Worm (Caenorhabditis elegans) whole organism, young adult: ENCODE results near the gene R08A2.2.

Experiments used
- B0261.1 ChIP-seq: sonication (generic microtip); optimal IDR thresholded peaks from 2 replicates; lab custom pipeline; 2016; ENCODE audit warnings: mild to moderate bottlenecking, missing genetic modification characterization, moderate library complexity, missing compliant biosample characterization
- B0336.3 ChIP-seq: fragments of 200-800 bp; sonication (Bioruptor generic); IDR thresholded peaks from 2 replicates; pipeline ENCODE4 v1.3.6; 2022; ENCODE audit warnings: missing genetic modification characterization, missing compliant biosample characterization
- D2030.7 ChIP-seq: fragments of 200-800 bp; sonication (Bioruptor generic); IDR thresholded peaks from 2 replicates; pipeline ENCODE4 v1.3.6; 2022; ENCODE audit warnings: missing genetic modification reagents, missing genetic modification characterization, missing compliant biosample characterization
- F22D6.2 ChIP-seq: sonication (generic microtip); optimal IDR thresholded peaks from 2 replicates; lab custom pipeline; 2016; ENCODE audit warnings: mild to moderate bottlenecking, missing genetic modification characterization, missing compliant biosample characterization
- F33H1.4 ChIP-seq: fragments of 200-800 bp; sonication (Bioruptor generic); IDR thresholded peaks from 2 replicates; pipeline ENCODE4 v1.3.6; 2022; ENCODE audit warnings: missing genetic modification reagents, missing genetic modification characterization, missing compliant biosample characterization
- K11D2.4 ChIP-seq: fragments of 200-800 bp; sonication (Bioruptor generic); IDR thresholded peaks from 2 replicates; pipeline ENCODE4 v1.3.6; 2022; ENCODE audit warnings: missing genetic modification reagents, missing genetic modification characterization, missing compliant biosample characterization
- K12H6.12 ChIP-seq: fragments of 200-800 bp; sonication (Bioruptor generic); optimal IDR thresholded peaks from 2 replicates; lab custom pipeline; 2018; ENCODE audit warnings: mild to moderate bottlenecking, missing genetic modification characterization, missing compliant biosample characterization
- T07F8.4 ChIP-seq: sonication (generic microtip); optimal IDR thresholded peaks from 2 replicates; lab custom pipeline; 2016; ENCODE audit warnings: mild to moderate bottlenecking, missing genetic modification characterization, moderate library complexity, missing compliant biosample characterization
- ZK185.1 ChIP-seq: sonication (generic microtip); optimal IDR thresholded peaks from 2 replicates; lab custom pipeline; 2016; ENCODE audit warnings: mild to moderate bottlenecking, missing genetic modification characterization, missing compliant biosample characterization; ENCODE audit not compliant: poor library complexity, severe bottlenecking
- akir-1 ChIP-seq: fragments of 200-800 bp; sonication (Bioruptor generic); optimal IDR thresholded peaks from 2 replicates; lab custom pipeline; 2018; ENCODE audit warnings: mild to moderate bottlenecking, missing genetic modification characterization, moderate library complexity, missing compliant biosample characterization
- aptf-2 ChIP-seq: fragments of 200-800 bp; sonication (Bioruptor generic); conservative IDR thresholded peaks from 2 replicates; pipeline ENCODE4 v1.3.6; 2022; ENCODE audit warnings: missing genetic modification reagents, missing genetic modification characterization, missing compliant biosample characterization
- atf-7 ChIP-seq: sonication (generic microtip); optimal IDR thresholded peaks from 2 replicates; lab custom pipeline; 2017; ENCODE audit warnings: mild to moderate bottlenecking, missing genetic modification characterization, missing compliant biosample characterization
- athp-1 ChIP-seq: sonication (generic microtip); optimal IDR thresholded peaks from 2 replicates; lab custom pipeline; 2017; ENCODE audit warnings: mild to moderate bottlenecking, missing genetic modification characterization, missing compliant biosample characterization
- ccch-3 ChIP-seq: fragments of 200-800 bp; sonication (Bioruptor generic); optimal IDR thresholded peaks from 2 replicates; lab custom pipeline; 2018; ENCODE audit warnings: mild to moderate bottlenecking, missing genetic modification characterization, missing compliant biosample characterization
- ceh-27 ChIP-seq: fragments of 200-800 bp; sonication (Bioruptor generic); optimal IDR thresholded peaks from 2 replicates; lab custom pipeline; 2018; ENCODE audit warnings: mild to moderate bottlenecking, missing genetic modification characterization, moderate library complexity, missing compliant biosample characterization
- die-1 ChIP-seq: sonication (generic microtip); optimal IDR thresholded peaks from 2 replicates; lab custom pipeline; 2016; ENCODE audit warnings: missing genotype, mild to moderate bottlenecking, missing genetic modification characterization, missing compliant biosample characterization
- egrh-3 ChIP-seq: fragments of 200-800 bp; sonication (Bioruptor generic); IDR thresholded peaks from 2 replicates; pipeline ENCODE4 v1.3.6; 2022; ENCODE audit warnings: missing genetic modification reagents, missing genetic modification characterization, missing compliant biosample characterization
- fkh-3 ChIP-seq: sonication (generic microtip); optimal IDR thresholded peaks from 2 replicates; lab custom pipeline; 2016; ENCODE audit warnings: mild to moderate bottlenecking, missing genetic modification characterization, missing compliant biosample characterization
- hmg-20 ChIP-seq: fragments of 200-800 bp; sonication (Bioruptor generic); IDR thresholded peaks from 2 replicates; pipeline ENCODE4 v1.3.6; 2022; ENCODE audit warnings: missing genetic modification reagents, missing genetic modification characterization, missing compliant biosample characterization
- lag-1 ChIP-seq: fragments of 200-800 bp; sonication (Bioruptor generic); IDR thresholded peaks from 2 replicates; pipeline ENCODE4 v1.3.6; 2022; ENCODE audit warnings: missing genetic modification reagents, missing genetic modification characterization, missing compliant biosample characterization
- let-607 ChIP-seq, 2 experiments: fragments of 200-800 bp in 1 of 2; sonication (Bioruptor generic) in 1 of 2; sonication (generic microtip) in 1 of 2; optimal IDR thresholded peaks; 2 replicates each; lab custom pipeline; 2016 to 2018; ENCODE audit warnings: mild to moderate bottlenecking in 2 of 2, missing compliant biosample characterization in 2 of 2, missing genetic modification characterization in 2 of 2, moderate library complexity in 2 of 2, missing genotype in 1 of 2
- lin-35 ChIP-seq, 3 experiments: fragments of 150-350 bp in 2 of 3; sonication (generic microtip) in 1 of 3; optimal IDR thresholded peaks; 2 replicates each; lab custom pipeline; 2014 to 2018; ENCODE audit warnings: missing biosample characterization in 3 of 3, missing genetic modification characterization in 3 of 3, missing genetic modification reagents in 3 of 3
- lir-1 ChIP-seq: fragments of 200-800 bp; sonication (Bioruptor generic); conservative IDR thresholded peaks from 2 replicates; pipeline ENCODE4 v1.3.6; 2022; ENCODE audit warnings: missing genetic modification reagents, missing genetic modification characterization, missing compliant biosample characterization
- madf-3 ChIP-seq: fragments of 200-800 bp; sonication (Bioruptor generic); IDR thresholded peaks from 2 replicates; pipeline ENCODE4 v1.3.6; 2022; ENCODE audit warnings: missing genetic modification reagents, missing genetic modification characterization, missing compliant biosample characterization
- mes-4 ChIP-seq: sonication (generic microtip); optimal IDR thresholded peaks from 2 replicates; lab custom pipeline; 2016; ENCODE audit warnings: missing genotype, missing genetic modification characterization, missing compliant biosample characterization
- mxl-1 ChIP-seq: sonication (generic microtip); optimal IDR thresholded peaks from 2 replicates; lab custom pipeline; 2016; ENCODE audit warnings: missing genetic modification characterization, missing compliant biosample characterization
- nfya-1 ChIP-seq: sonication (generic microtip); optimal IDR thresholded peaks from 2 replicates; lab custom pipeline; 2017; ENCODE audit warnings: antibody characterized with exemption, missing compliant biosample characterization, missing genetic modification characterization, borderline replicate concordance; ENCODE audit not compliant: insufficient read depth
- nhr-80 ChIP-seq: sonication (generic microtip); optimal IDR thresholded peaks from 2 replicates; lab custom pipeline; 2016; ENCODE audit warnings: missing genetic modification characterization, missing compliant biosample characterization
- repo-1 ChIP-seq: sonication (generic microtip); optimal IDR thresholded peaks from 2 replicates; lab custom pipeline; 2017; ENCODE audit warnings: mild to moderate bottlenecking, missing genetic modification characterization, missing compliant biosample characterization
- rpc-1 ChIP-seq, 2 experiments: fragments of 150-350 bp in 1 of 2; sonication (generic microtip) in 1 of 2; optimal IDR thresholded peaks; 2 replicates each; lab custom pipeline; 2014 to 2018; ENCODE audit warnings: missing biosample characterization in 1 of 2, missing genetic modification characterization in 1 of 2, missing genetic modification reagents in 1 of 2, missing genotype in 1 of 2
- sea-2 ChIP-seq: fragments of 200-800 bp; sonication (Bioruptor generic); IDR thresholded peaks from 2 replicates; pipeline ENCODE4 v1.3.6; 2022; ENCODE audit warnings: missing genetic modification characterization, missing compliant biosample characterization
- snpc-3.4 ChIP-seq: sonication (generic microtip); optimal IDR thresholded peaks from 2 replicates; lab custom pipeline; 2017; ENCODE audit warnings: missing genetic modification characterization, mild to moderate bottlenecking, missing compliant biosample characterization, antibody characterized with exemption, moderate library complexity, missing genotype, missing genetic modification reagents
- somi-1 ChIP-seq: fragments of 200-800 bp; sonication (Bioruptor generic); optimal IDR thresholded peaks from 2 replicates; lab custom pipeline; 2018; ENCODE audit warnings: mild to moderate bottlenecking, missing genetic modification characterization, missing compliant biosample characterization
- sptf-2 ChIP-seq: fragments of 200-800 bp; sonication (Bioruptor generic); optimal IDR thresholded peaks from 2 replicates; lab custom pipeline; 2018; ENCODE audit warnings: mild to moderate bottlenecking, missing genetic modification characterization, missing compliant biosample characterization
- tlf-1 ChIP-seq: fragments of 200-800 bp; sonication (Bioruptor generic); optimal IDR thresholded peaks from 2 replicates; lab custom pipeline; 2018; ENCODE audit warnings: mild to moderate bottlenecking, missing genetic modification characterization, missing compliant biosample characterization
- zfh-2 ChIP-seq: fragments of 200-800 bp; sonication (Bioruptor generic); conservative IDR thresholded peaks from 2 replicates; pipeline ENCODE4 v1.3.6; 2022; ENCODE audit warnings: missing genetic modification reagents, missing genetic modification characterization, missing compliant biosample characterization
- ztf-25 ChIP-seq: fragments of 200-800 bp; sonication (Bioruptor generic); IDR thresholded peaks from 2 replicates; pipeline ENCODE4 v1.3.6; 2022; ENCODE audit warnings: missing genetic modification reagents, missing genetic modification characterization, missing compliant biosample characterization

The R08A2.2 gene

DNA sequence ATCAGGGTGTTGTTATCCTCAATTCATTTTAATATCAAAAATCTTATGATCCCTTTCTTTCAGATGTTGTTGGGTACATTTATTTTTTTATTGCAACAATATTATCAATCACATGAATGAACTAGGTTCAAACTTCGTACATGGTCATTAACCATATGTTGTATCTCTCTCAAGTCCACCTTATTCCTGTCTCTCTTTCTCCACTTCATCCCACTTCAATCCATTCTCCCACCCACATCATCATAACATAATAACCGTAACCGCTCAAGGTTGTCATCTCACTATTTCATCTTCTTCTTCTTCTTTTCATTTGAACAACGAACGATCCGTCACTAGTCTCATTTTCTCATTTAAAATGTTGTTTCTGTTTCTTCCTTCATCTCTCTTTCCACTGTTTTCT, 9.9 kb upstream of the R08A2.2 start:
- TF ChIP-seq ZK185.1 (no peak), somi-1 (GFP tag; lab: Kevin White, UChicago) (peak; percentile 76), akir-1 (GFP tag; lab: Kevin White, UChicago) (no peak)

ce11 chrV:14723020-14723419, 7.5 kb upstream of the R08A2.2 start, which contains the start of gene R08A2.7:
R08A2.7 (plus strand) TSS chrV:14723320.
- no peak for TF ChIP-seq somi-1 (GFP tag; lab: Kevin White, UChicago)
- TF ChIP-seq K11D2.4 (GFP tag; lab: Robert Waterston, UW): no peak
- TF ChIP-seq die-1 (tag; lab: Kevin White, UChicago): no peak
- TF ChIP-seq repo-1 (tag; lab: Kevin White, UChicago): no peak
- no peak for TF ChIP-seq sptf-2 (GFP tag; lab: Kevin White, UChicago)
- no peak for TF ChIP-seq rpc-1 (optimal IDR thresholded peaks at IDR 0.05; lab: Kevin White, UChicago)
- no peak for TF ChIP-seq rpc-1 (tag; optimal IDR thresholded peaks at IDR 0.05; lab: Kevin White, UChicago)
- no peak for TF ChIP-seq B0261.1 (tag; lab: Kevin White, UChicago)
- TF ChIP-seq lin-35 (GFP tag; optimal IDR thresholded peaks at IDR 0.05; lab: Kevin White, UChicago): no peak

DNA sequence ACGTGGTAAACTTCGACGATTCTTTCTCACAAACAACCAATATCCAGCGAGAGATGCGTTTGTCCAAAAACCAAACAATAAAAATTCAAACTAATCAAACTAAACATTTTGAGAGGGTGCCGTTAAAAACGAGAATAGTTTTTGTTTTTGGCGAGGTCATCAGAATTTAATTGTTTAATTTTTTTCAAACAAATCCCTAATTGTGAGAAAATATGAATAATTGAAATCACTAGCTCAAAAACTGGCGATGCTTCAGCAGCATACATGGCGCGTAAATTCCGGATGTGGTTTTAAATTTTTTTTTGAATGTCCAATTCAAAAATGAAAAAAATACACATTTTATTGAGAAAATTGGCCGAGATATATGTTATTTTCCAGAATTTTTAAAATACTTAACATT, 4.0 kb upstream of the R08A2.2 start, which contains the start of gene R08A2.1:
TSS of gene R08A2.1 (minus strand) at position 101 of the 400 bp plus-strand sequence.
- no peak for TF ChIP-seq B0336.3 (GFP tag; lab: Robert Waterston, UW)
- TF ChIP-seq F33H1.4 (GFP tag; lab: Robert Waterston, UW): no peak
- TF ChIP-seq ceh-27 (GFP tag; lab: Kevin White, UChicago): no peak

- TF ChIP-seq nhr-80 (tag; lab: Kevin White, UChicago) (peak; percentile 63), hmg-20 (no peak)
- TF ChIP-seq, all 124 proteins: peak for 1
Measured at ce11 chrV:14716114-14716513, 606 bp upstream of the R08A2.2 start, which contains the start of gene fbxa-147. fbxa-147 (plus strand) TSS chrV:14716499.

- TF ChIP-seq F22D6.2 (tag; lab: Kevin White, UChicago) (no peak), nfya-1 (tag; lab: Kevin White, UChicago) (no peak), D2030.7 (GFP tag; lab: Robert Waterston, UW) (no peak), zfh-2 (GFP tag; lab: Robert Waterston, UW) (no peak), madf-3 (GFP tag; lab: Robert Waterston, UW) (no peak), mes-4 (tag; lab: Kevin White, UChicago) (no peak), snpc-3.4 (tag; lab: Kevin White, UChicago) (no peak), sea-2 (GFP tag; lab: Robert Waterston, UW) (no peak), mxl-1 (tag; lab: Kevin White, UChicago) (no peak), lir-1 (GFP tag; lab: Robert Waterston, UW) (no peak), lag-1 (GFP tag; lab: Robert Waterston, UW) (no peak), T07F8.4 (tag; lab: Kevin White, UChicago) (no peak), egrh-3 (GFP tag; lab: Robert Waterston, UW) (no peak)
Measured at ce11 chrV:14712316-14712715, 3.2 kb downstream of the R08A2.2 start, which contains the start of gene R08A2.5. R08A2.5 (plus strand) TSS chrV:14712616.

DNA sequence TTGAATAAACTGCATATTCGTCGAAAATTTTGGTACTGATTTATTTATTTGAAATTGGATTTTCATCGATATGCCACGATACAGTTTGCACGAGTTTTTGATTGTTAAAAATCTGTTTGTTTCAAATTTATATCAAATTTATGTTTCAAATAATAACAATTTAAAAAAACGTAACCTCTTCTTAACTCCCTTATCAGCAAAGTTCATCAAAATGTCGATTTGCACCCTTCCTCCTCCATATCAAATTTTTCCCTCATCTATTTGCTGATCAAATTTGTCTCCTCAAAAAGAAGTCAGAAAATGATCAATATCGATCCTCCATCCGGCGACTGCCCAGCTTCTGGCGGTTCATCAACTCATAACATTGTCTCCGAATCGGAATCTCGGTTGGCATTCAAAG, 4.4 kb downstream of the R08A2.2 start, which contains the start of gene ssp-33:
TSS of gene ssp-33 (plus strand) at position 301 of the 400 bp plus-strand sequence.
- TF ChIP-seq mes-4 (tag; lab: Kevin White, UChicago): no peak
- no peak for TF ChIP-seq D2030.7 (GFP tag; lab: Robert Waterston, UW)
- TF ChIP-seq let-607 (tag; optimal IDR thresholded peaks at IDR 0.05; lab: Kevin White, UChicago): no peak
- no peak for TF ChIP-seq ccch-3 (GFP tag; lab: Kevin White, UChicago)
- no peak for TF ChIP-seq aptf-2
- no peak for TF ChIP-seq athp-1 (tag; lab: Kevin White, UChicago)
- TF ChIP-seq snpc-3.4 (tag; lab: Kevin White, UChicago): no peak
- TF ChIP-seq ztf-25 (GFP tag; lab: Robert Waterston, UW): no peak
- TF ChIP-seq tlf-1: no peak
- no peak for TF ChIP-seq atf-7
- TF ChIP-seq nfya-1 (tag; lab: Kevin White, UChicago): no peak
- no peak for TF ChIP-seq K12H6.12
- no peak for TF ChIP-seq fkh-3 (tag; lab: Kevin White, UChicago)
- TF ChIP-seq, all 124 proteins: peak for 0
